Fruit fly (Drosophila melanogaster) whole organism, embryonic: ENCODE data around the gene ftz-f1.
A peak's percentile ranks its signal among the peaks of the same experiment; 100 is the strongest.

Source experiments
- Adf1 ChIP-seq: fragments of 200-800 bp; sonication (Bioruptor generic); IDR thresholded peaks from 2 replicates; pipeline ENCODE4 v1.3.6; 2022; ENCODE audit warnings: missing biosample characterization, missing genetic modification characterization
- CG10274 ChIP-seq: fragments of 200-800 bp; sonication (Bioruptor generic); optimal IDR thresholded peaks from 3 replicates; lab custom pipeline; 2017; ENCODE audit warnings: missing biosample characterization, mild to moderate bottlenecking, missing genetic modification characterization
- CG10462 ChIP-seq: fragments of 200-800 bp; sonication (Bioruptor generic); optimal IDR thresholded peaks from 2 replicates; lab custom pipeline; 2016; ENCODE audit warnings: missing biosample characterization, missing genetic modification characterization
- CG11696 ChIP-seq: fragments of 200-800 bp; sonication (Bioruptor generic); IDR thresholded peaks from 2 replicates; pipeline ENCODE4 v1.3.6; 2022; ENCODE audit warnings: missing biosample characterization, missing genetic modification characterization
- CG12942 ChIP-seq: fragments of 200-800 bp; sonication (Bioruptor generic); optimal IDR thresholded peaks from 3 replicates; lab custom pipeline; 2016; ENCODE audit warnings: missing biosample characterization, missing genetic modification characterization
- CG15514 ChIP-seq: fragments of 200-800 bp; sonication (Bioruptor generic); optimal IDR thresholded peaks from 3 replicates; lab custom pipeline; 2017; ENCODE audit warnings: missing biosample characterization, missing genetic modification characterization, mild to moderate bottlenecking, moderate library complexity, missing genetic modification reagents
- CG1603 ChIP-seq: fragments of 200-800 bp; sonication (Bioruptor generic); optimal IDR thresholded peaks from 2 replicates; lab custom pipeline; 2019; ENCODE audit warnings: missing biosample characterization, mild to moderate bottlenecking, missing genetic modification characterization, moderate library complexity
- CG30403 ChIP-seq: fragments of 200-800 bp; sonication (Bioruptor generic); optimal IDR thresholded peaks from 3 replicates; lab custom pipeline; 2016; ENCODE audit warnings: missing biosample characterization, missing genetic modification characterization
- CG3065 ChIP-seq: fragments of 200-800 bp; sonication (Bioruptor generic); optimal IDR thresholded peaks from 2 replicates; lab custom pipeline; 2016; ENCODE audit warnings: missing biosample characterization, missing genetic modification characterization
- CG4360 ChIP-seq: fragments of 200-800 bp; sonication (Bioruptor generic); IDR thresholded peaks from 2 replicates; pipeline ENCODE4 v1.3.6; 2022; ENCODE audit warnings: missing biosample characterization, missing genetic modification characterization
- CG8281 ChIP-seq: fragments of 200-800 bp; sonication (Bioruptor generic); optimal IDR thresholded peaks from 2 replicates; lab custom pipeline; 2018; ENCODE audit warnings: missing biosample characterization, mild to moderate bottlenecking, missing genetic modification characterization, moderate library complexity
- CG8924 ChIP-seq: fragments of 200-800 bp; optimal IDR thresholded peaks from 3 replicates; lab custom pipeline; 2019; ENCODE audit warnings: missing biosample characterization, mild to moderate bottlenecking, missing genetic modification characterization, moderate library complexity
- D19B ChIP-seq: fragments of 200-800 bp; sonication (Bioruptor generic); optimal IDR thresholded peaks from 2 replicates; lab custom pipeline; 2017; ENCODE audit warnings: missing biosample characterization, mild to moderate bottlenecking, missing genetic modification characterization
- Dad ChIP-seq: fragments of 200-800 bp; sonication (Bioruptor generic); optimal IDR thresholded peaks from 3 replicates; lab custom pipeline; 2016; ENCODE audit warnings: missing biosample characterization, missing genetic modification characterization
- Dfd ChIP-seq, 2 experiments: fragments of >200 bp; optimal IDR thresholded peaks; 2 replicates each; lab custom pipeline; 2017; ENCODE audit warnings: missing biosample characterization in 2 of 2, missing genetic modification characterization in 2 of 2
- ERR ChIP-seq: fragments of 200-800 bp; sonication (Bioruptor generic); optimal IDR thresholded peaks from 2 replicates; lab custom pipeline; 2016; ENCODE audit warnings: missing biosample characterization, missing genetic modification characterization
- Elba2 ChIP-seq: fragments of 200-800 bp; sonication (Bioruptor generic); optimal IDR thresholded peaks from 3 replicates; lab custom pipeline; 2016; ENCODE audit warnings: missing biosample characterization, missing genetic modification characterization
- NFAT ChIP-seq: fragments of 200-800 bp; sonication (Bioruptor generic); IDR thresholded peaks from 2 replicates; pipeline ENCODE4 v1.3.6; 2022; ENCODE audit warnings: missing biosample characterization, missing genetic modification characterization
- Neu2 ChIP-seq: fragments of 200-800 bp; sonication (Bioruptor generic); optimal IDR thresholded peaks from 3 replicates; lab custom pipeline; 2016; ENCODE audit warnings: missing biosample characterization, missing genetic modification characterization, borderline replicate concordance
- Sin3A ChIP-seq: fragments of >200 bp; optimal IDR thresholded peaks from 2 replicates; lab custom pipeline; 2018
- Spps ChIP-seq: fragments of 200-800 bp; sonication (Bioruptor generic); optimal IDR thresholded peaks from 2 replicates; lab custom pipeline; 2018; ENCODE audit warnings: missing biosample characterization, mild to moderate bottlenecking, missing genetic modification characterization
- Ssrp ChIP-seq: fragments of 200-800 bp; sonication (Bioruptor generic); optimal IDR thresholded peaks from 2 replicates; lab custom pipeline; 2018; ENCODE audit warnings: missing biosample characterization, mild to moderate bottlenecking, missing genetic modification characterization, moderate library complexity
- Xrp1 ChIP-seq: fragments of 200-800 bp; sonication (Bioruptor generic); IDR thresholded peaks from 2 replicates; pipeline ENCODE4 v1.3.6; 2022; ENCODE audit warnings: missing biosample characterization, missing genetic modification characterization
- cwo ChIP-seq: fragments of 200-800 bp; sonication (Bioruptor generic); optimal IDR thresholded peaks from 3 replicates; lab custom pipeline; 2017; ENCODE audit warnings: missing biosample characterization, missing genetic modification characterization, mild to moderate bottlenecking, moderate library complexity, missing genetic modification reagents
- dati ChIP-seq: fragments of 200-800 bp; sonication (Bioruptor generic); IDR thresholded peaks from 2 replicates; pipeline ENCODE4 v1.3.6; 2022; ENCODE audit warnings: missing biosample characterization, missing genetic modification characterization
- dimm ChIP-seq: fragments of 200-800 bp; sonication (Bioruptor generic); IDR thresholded peaks from 2 replicates; pipeline ENCODE4 v1.3.6; 2022; ENCODE audit warnings: missing biosample characterization, missing genetic modification characterization
- ewg ChIP-seq: fragments of 200-800 bp; sonication (Bioruptor generic); optimal IDR thresholded peaks from 3 replicates; lab custom pipeline; 2017; ENCODE audit warnings: mild to moderate bottlenecking, missing biosample characterization, missing genetic modification reagents, missing genetic modification characterization
- fd102C ChIP-seq: fragments of 200-800 bp; sonication (Bioruptor generic); optimal IDR thresholded peaks from 2 replicates; lab custom pipeline; 2018; ENCODE audit warnings: missing biosample characterization, mild to moderate bottlenecking, missing genetic modification characterization, moderate library complexity
- gce ChIP-seq: fragments of 200-800 bp; sonication (Bioruptor generic); IDR thresholded peaks from 3 replicates; pipeline ENCODE4 v1.3.6; 2022; ENCODE audit warnings: missing biosample characterization, missing genetic modification characterization
- gcm ChIP-seq: fragments of 200-800 bp; sonication (Bioruptor generic); optimal IDR thresholded peaks from 2 replicates; lab custom pipeline; 2019; ENCODE audit warnings: missing biosample characterization, mild to moderate bottlenecking, missing genetic modification characterization, moderate library complexity
- gfzf ChIP-seq: fragments of 200-800 bp; sonication (Bioruptor generic); optimal IDR thresholded peaks from 2 replicates; lab custom pipeline; 2016; ENCODE audit warnings: missing biosample characterization, mild to moderate bottlenecking, missing genetic modification characterization, moderate library complexity
- gro ChIP-seq: fragments of 200-800 bp; sonication (Bioruptor generic); optimal IDR thresholded peaks from 2 replicates; lab custom pipeline; 2016; ENCODE audit warnings: missing biosample characterization, missing genetic modification characterization
- hkb ChIP-seq, 2 experiments: fragments of 200-800 bp in 1 of 2; fragments of >200 bp in 1 of 2; sonication (Bioruptor generic) in 1 of 2; IDR thresholded peaks in 1 of 2; optimal IDR thresholded peaks in 1 of 2; 2 replicates each; pipeline versions ENCODE4 v1.3.6 to Lab custom; 2017 to 2022; ENCODE audit warnings: missing biosample characterization in 1 of 2, missing genetic modification characterization in 1 of 2
- inv ChIP-seq: fragments of 200-800 bp; sonication (Bioruptor generic); IDR thresholded peaks from 2 replicates; pipeline ENCODE4 v1.3.6; 2022; ENCODE audit warnings: missing biosample characterization, missing genetic modification characterization; ENCODE audit not compliant: partially characterized antibody
- klu ChIP-seq: fragments of 200-800 bp; sonication (Bioruptor generic); IDR thresholded peaks from 2 replicates; pipeline ENCODE4 v1.3.6; 2022; ENCODE audit warnings: missing biosample characterization, missing genetic modification characterization
- lab ChIP-seq: fragments of 200-800 bp; sonication (Bioruptor generic); optimal IDR thresholded peaks from 3 replicates; lab custom pipeline; 2017; ENCODE audit warnings: missing biosample characterization, missing genetic modification characterization, mild to moderate bottlenecking, moderate library complexity, missing genetic modification reagents
- nau ChIP-seq: fragments of 200-800 bp; sonication (Bioruptor generic); optimal IDR thresholded peaks from 3 replicates; lab custom pipeline; 2017; ENCODE audit warnings: missing biosample characterization, mild to moderate bottlenecking, missing genetic modification characterization, missing genetic modification reagents
- onecut ChIP-seq: fragments of 200-800 bp; sonication (Bioruptor generic); IDR thresholded peaks from 2 replicates; pipeline ENCODE4 v1.3.6; 2022; ENCODE audit warnings: missing biosample characterization, missing genetic modification characterization
- org-1 ChIP-seq: fragments of 200-800 bp; sonication (Bioruptor generic); optimal IDR thresholded peaks from 2 replicates; lab custom pipeline; 2017; ENCODE audit warnings: missing biosample characterization, missing genetic modification characterization
- peb ChIP-seq: fragments of 200-800 bp; sonication (Bioruptor generic); IDR thresholded peaks from 2 replicates; pipeline ENCODE4 v1.3.6; 2022; ENCODE audit warnings: missing biosample characterization, missing genetic modification characterization
- psq ChIP-seq: fragments of 200-800 bp; sonication (Bioruptor generic); optimal IDR thresholded peaks from 2 replicates; lab custom pipeline; 2017; ENCODE audit warnings: missing biosample characterization, missing genetic modification characterization
- schlank ChIP-seq: fragments of 200-800 bp; sonication (Bioruptor generic); optimal IDR thresholded peaks from 2 replicates; lab custom pipeline; 2018; ENCODE audit warnings: missing biosample characterization, mild to moderate bottlenecking, missing genetic modification characterization
- slbo ChIP-seq: fragments of 200-800 bp; sonication (Bioruptor generic); IDR thresholded peaks from 2 replicates; pipeline ENCODE4 v1.3.6; 2022; ENCODE audit warnings: missing biosample characterization, missing genetic modification characterization
- stc ChIP-seq: fragments of 200-800 bp; sonication (Bioruptor generic); IDR thresholded peaks from 2 replicates; pipeline ENCODE4 v1.3.6; 2022; ENCODE audit warnings: missing biosample characterization, missing genetic modification characterization
- tap ChIP-seq: fragments of 200-800 bp; optimal IDR thresholded peaks from 3 replicates; lab custom pipeline; 2019; ENCODE audit warnings: missing biosample characterization, mild to moderate bottlenecking, missing genetic modification characterization, moderate library complexity
- tx ChIP-seq: fragments of 200-800 bp; sonication (Bioruptor generic); optimal IDR thresholded peaks from 2 replicates; lab custom pipeline; 2016; ENCODE audit warnings: missing biosample characterization, missing genetic modification characterization
- zf30C ChIP-seq: fragments of 200-800 bp; sonication (Bioruptor generic); optimal IDR thresholded peaks from 3 replicates; lab custom pipeline; 2018; ENCODE audit warnings: missing biosample characterization, mild to moderate bottlenecking, missing genetic modification characterization

Gene ftz-f1

dm6 chr3L:18784562-18784961 lies 16.5 kb downstream of the ftz-f1 start (continued):
- peak; percentile 58; the same call in 1 of the 2 replicates for TF ChIP-seq dimm (GFP tag; lab: Robert Waterston, UW)
- TF ChIP-seq NFAT (GFP tag; lab: Robert Waterston, UW): no peak
- TF ChIP-seq Elba2: no peak
- no peak for TF ChIP-seq fd102C
- TF ChIP-seq Neu2 (GFP tag; lab: Kevin White, UChicago): no peak
- TF ChIP-seq Xrp1 (GFP tag; lab: Robert Waterston, UW): peak; percentile 58
- TF ChIP-seq Adf1 (GFP tag; lab: Robert Waterston, UW): no peak
- no peak for TF ChIP-seq zf30C
- peak; percentile 79 for TF ChIP-seq lab
- TF ChIP-seq tx (GFP tag; lab: Kevin White, UChicago): peak; percentile 49
- TF ChIP-seq onecut (GFP tag; lab: Robert Waterston, UW): peak; percentile 49
- peak; percentile 52 for TF ChIP-seq tap (tag; lab: Kevin White, UChicago)
- TF ChIP-seq peb: peak; percentile 42; the same call in 1 of the 2 replicates
- TF ChIP-seq CG1603 (tag; lab: Kevin White, UChicago): peak; percentile 54
- TF ChIP-seq gcm: peak; percentile 59
- no peak for TF ChIP-seq Sin3A (lab: Kevin White, UChicago)
- peak; percentile 39 for TF ChIP-seq CG15514 (GFP tag; lab: Kevin White, UChicago)
- peak; percentile 11 for TF ChIP-seq Ssrp
- peak; percentile 12 for TF ChIP-seq psq (GFP tag; lab: Kevin White, UChicago)
- peak; percentile 56 for TF ChIP-seq CG12942
- TF ChIP-seq gro (GFP tag; lab: Kevin White, UChicago): no peak
- TF ChIP-seq slbo: peak; percentile 66
- TF ChIP-seq CG10462 (GFP tag; lab: Kevin White, UChicago): peak; percentile 33
- peak; percentile 72 for TF ChIP-seq CG11696 (GFP tag; lab: Robert Waterston, UW)
- no peak for TF ChIP-seq inv (GFP tag; lab: Robert Waterston, UW)
- no peak for TF ChIP-seq hkb (optimal IDR thresholded peaks at IDR 0.05; lab: Kevin White, UChicago)
- peak; percentile 85 for TF ChIP-seq hkb (GFP tag; IDR thresholded peaks at IDR 0.05; lab: Robert Waterston, UW)
- TF ChIP-seq CG4360: no peak
- peak; percentile 45 for TF ChIP-seq CG8924 (tag; lab: Kevin White, UChicago)
- TF ChIP-seq CG3065: no peak
- peak; percentile 55 for TF ChIP-seq CG30403 (GFP tag; lab: Kevin White, UChicago)
- TF ChIP-seq klu (GFP tag; lab: Robert Waterston, UW): no peak
- no peak for TF ChIP-seq ewg (GFP tag; lab: Kevin White, UChicago)
- peak; percentile 57 for TF ChIP-seq D19B (GFP tag; lab: Kevin White, UChicago)
- peak; percentile 35 for TF ChIP-seq CG10274
- no peak for TF ChIP-seq Dfd (GFP tag; optimal IDR thresholded peaks at IDR 0.05; lab: Kevin White, UChicago)
- peak; percentile 28 for TF ChIP-seq Dad (GFP tag; lab: Kevin White, UChicago)
- TF ChIP-seq org-1: peak; percentile 38
- TF ChIP-seq cwo (GFP tag; lab: Kevin White, UChicago): peak; percentile 13
- TF ChIP-seq gce (GFP tag; lab: Robert Waterston, UW): peak; percentile 57; the same call in 1 of the 3 replicates
- peak; percentile 88 for TF ChIP-seq stc (GFP tag; lab: Robert Waterston, UW)
- TF ChIP-seq Spps: no peak
- peak; percentile 17; the same call in 1 of the 2 replicates for TF ChIP-seq dati (GFP tag; lab: Robert Waterston, UW)
- no peak for TF ChIP-seq schlank
- peak; percentile 16 for TF ChIP-seq nau (GFP tag; lab: Kevin White, UChicago)
- no peak for TF ChIP-seq gfzf (GFP tag; lab: Kevin White, UChicago)
- TF ChIP-seq CG8281 (tag; lab: Kevin White, UChicago): peak; percentile 7
- no peak for TF ChIP-seq ERR (GFP tag; lab: Kevin White, UChicago)
